Worm (Caenorhabditis elegans): ENCODE results near the gene vps-16.

DNA sequence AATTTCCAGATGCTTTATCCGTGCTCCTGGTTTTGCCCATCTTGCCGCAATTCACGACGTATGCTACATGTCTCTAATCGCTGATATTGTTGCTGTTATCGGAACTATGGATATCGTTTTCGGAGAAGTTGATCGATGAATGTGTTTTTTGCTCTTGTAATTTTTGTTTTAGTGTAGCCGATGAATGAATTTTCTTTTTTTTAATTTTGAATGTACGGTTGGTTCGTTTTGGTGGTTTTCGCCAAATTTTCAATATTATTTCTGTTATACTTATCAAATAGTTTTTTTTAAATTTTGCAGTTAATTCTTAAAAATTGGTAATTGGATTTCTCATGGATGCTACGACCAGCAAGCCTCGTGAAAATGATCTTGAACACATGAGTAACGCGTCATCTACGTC lies 34.0 kb downstream of the vps-16 start, which contains the start of gene T26A5.2:
- TF ChIP-seq bed-3 (GFP tag; optimal IDR thresholded peaks at IDR 0.05) (no peak), lin-13 (tag; optimal IDR thresholded peaks at IDR 0.05) (no peak), lsy-2 (tag; optimal IDR thresholded peaks at IDR 0.05) (no peak), nhr-12 (tag; optimal IDR thresholded peaks at IDR 0.05) (no peak), blmp-1 (tag; optimal IDR thresholded peaks at IDR 0.05) (no peak), nhr-28 (tag; optimal IDR thresholded peaks at IDR 0.05) (no peak), pha-4 (tag; optimal IDR thresholded peaks at IDR 0.05) (no peak), hlh-1 (tag; optimal IDR thresholded peaks at IDR 0.05) (no peak), nhr-76 (tag; optimal IDR thresholded peaks at IDR 0.05) (no peak), ztf-11 (tag; optimal IDR thresholded peaks at IDR 0.05) (no peak), nhr-237 (tag; optimal IDR thresholded peaks at IDR 0.05) (no peak), ceh-83 (GFP tag; optimal IDR thresholded peaks at IDR 0.05) (no peak)
